Worm (Caenorhabditis elegans) whole organism, early embryonic: ENCODE measurements around the gene F54B3.2.

Source experiments
- B0310.2 ChIP-seq: sonication (generic microtip); optimal IDR thresholded peaks from 2 replicates; lab custom pipeline; 2016; ENCODE audit warnings: mild to moderate bottlenecking, missing genetic modification characterization, missing compliant biosample characterization
- F13C5.2 ChIP-seq: sonication (generic microtip); optimal IDR thresholded peaks from 2 replicates; lab custom pipeline; 2017; ENCODE audit warnings: mild to moderate bottlenecking, missing genetic modification characterization, inconsistent platforms, missing compliant biosample characterization
- aly-1 ChIP-seq: sonication (generic microtip); optimal IDR thresholded peaks from 2 replicates; lab custom pipeline; 2016; ENCODE audit warnings: missing genetic modification characterization, missing compliant biosample characterization
- ama-1 ChIP-seq: fragments of 150-350 bp; optimal IDR thresholded peaks from 2 replicates; lab custom pipeline; 2014
- ceh-13 ChIP-seq: fragments of 200-800 bp; sonication (Bioruptor generic); optimal IDR thresholded peaks from 2 replicates; lab custom pipeline; 2018; ENCODE audit warnings: mild to moderate bottlenecking, missing genetic modification characterization, missing compliant biosample characterization
- ceh-36 ChIP-seq: sonication (generic microtip); optimal IDR thresholded peaks from 2 replicates; lab custom pipeline; 2016; ENCODE audit warnings: missing genetic modification characterization, inconsistent platforms, missing compliant biosample characterization
- flt-1 ChIP-seq: fragments of 200-800 bp; sonication (Bioruptor generic); IDR thresholded peaks from 2 replicates; pipeline ENCODE4 v1.3.6; 2022; ENCODE audit warnings: missing genetic modification characterization, missing compliant biosample characterization
- hmbx-1 ChIP-seq: sonication (generic microtip); optimal IDR thresholded peaks from 2 replicates; lab custom pipeline; 2016; ENCODE audit warnings: mild to moderate bottlenecking, missing genetic modification characterization, missing compliant biosample characterization
- hmg-4 ChIP-seq: fragments of 200-800 bp; sonication (Bioruptor generic); optimal IDR thresholded peaks from 2 replicates; lab custom pipeline; 2018; ENCODE audit warnings: mild to moderate bottlenecking, missing genetic modification characterization, missing compliant biosample characterization
- pes-1 ChIP-seq: fragments of 200-800 bp; sonication (Bioruptor generic); IDR thresholded peaks from 2 replicates; pipeline ENCODE4 v1.3.6; 2022; ENCODE audit warnings: missing genetic modification reagents, missing genetic modification characterization, missing compliant biosample characterization
- sea-1 ChIP-seq: fragments of 200-800 bp; sonication (Bioruptor generic); conservative IDR thresholded peaks from 2 replicates; pipeline ENCODE4 v1.3.6; 2022; ENCODE audit warnings: missing genetic modification characterization, missing compliant biosample characterization
- tbx-11 ChIP-seq: fragments of 200-800 bp; sonication (Bioruptor generic); IDR thresholded peaks from 2 replicates; pipeline ENCODE4 v1.3.6; 2022; ENCODE audit warnings: missing genetic modification characterization, missing compliant biosample characterization
- tbx-37 ChIP-seq: fragments of 200-800 bp; sonication (Bioruptor generic); conservative IDR thresholded peaks from 2 replicates; pipeline ENCODE4 v1.3.6; 2022; ENCODE audit warnings: missing genetic modification reagents, missing genetic modification characterization, missing compliant biosample characterization
- tra-4 ChIP-seq: sonication (generic microtip); optimal IDR thresholded peaks from 2 replicates; lab custom pipeline; 2017; ENCODE audit warnings: missing genetic modification characterization, missing compliant biosample characterization

ce11 chrII:10300082-10300749 lies 30.3 kb upstream of the F54B3.2 start, which contains the start of gene nep-26:
- TF ChIP-seq ama-1 (lab: Kevin White, UChicago), result no peak
- no peak for TF ChIP-seq tra-4 (tag; lab: Kevin White, UChicago)
- TF ChIP-seq F13C5.2 (tag; lab: Kevin White, UChicago), result no peak
- TF ChIP-seq aly-1 (tag; lab: Kevin White, UChicago), result no peak
- TF ChIP-seq tbx-11, result no peak
- TF ChIP-seq hmbx-1 (tag; lab: Kevin White, UChicago), result no peak
- no peak for TF ChIP-seq ceh-36 (tag; lab: Kevin White, UChicago)
- TF ChIP-seq sea-1, result no peak
- no peak for TF ChIP-seq tbx-37 (GFP tag; lab: Robert Waterston, UW)
- TF ChIP-seq hmg-4 (GFP tag; lab: Kevin White, UChicago), result no peak
- TF ChIP-seq B0310.2, result no peak
- TF ChIP-seq ceh-13 (GFP tag; lab: Kevin White, UChicago), result no peak
- no peak for TF ChIP-seq pes-1
- no peak for TF ChIP-seq flt-1 (GFP tag; lab: Robert Waterston, UW)
